Fruit fly (Drosophila melanogaster): ENCODE measurements around the gene CG14961.

The CG14961 gene

DNA sequence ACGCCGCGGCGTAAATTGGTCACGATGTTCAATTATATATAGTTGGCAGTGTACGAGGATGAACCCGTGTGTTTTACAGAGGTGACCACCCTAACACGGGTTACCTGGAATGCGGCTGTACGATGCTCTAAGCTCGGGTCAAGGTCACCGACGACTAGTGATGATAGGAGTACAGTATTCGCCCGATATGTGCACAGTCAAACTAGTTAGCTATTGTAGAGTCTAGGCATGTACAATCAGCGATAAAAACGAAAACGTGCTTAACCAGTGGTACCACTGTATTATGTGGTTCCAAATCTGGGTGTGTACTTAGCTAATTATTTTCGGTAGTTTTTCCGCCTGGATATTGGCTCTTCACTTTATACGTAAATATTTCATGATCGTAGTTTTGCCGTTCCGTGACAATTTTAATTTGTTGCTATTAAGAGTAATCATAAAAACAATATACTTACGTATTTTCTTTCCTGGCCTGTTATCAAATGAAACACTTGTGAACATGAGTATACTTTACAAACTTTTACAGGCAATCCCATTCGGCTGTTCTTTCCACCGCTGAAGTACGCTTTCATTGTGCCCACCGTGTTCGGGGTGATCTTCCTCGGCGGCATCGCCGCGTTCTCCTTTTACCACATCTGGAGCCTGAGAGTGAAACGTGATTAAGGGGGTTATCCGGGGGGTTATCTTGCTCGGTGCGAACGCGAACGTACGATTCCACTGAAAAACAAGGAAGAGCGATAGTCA is 9.7 kb upstream of the CG14961 start:
- TF ChIP-seq CG32264 (GFP tag; optimal IDR thresholded peaks at IDR 0.05), result no peak
- TF ChIP-seq Hr83 (GFP tag; optimal IDR thresholded peaks at IDR 0.05; ENCODE audit: poor library complexity, severe bottlenecking), result no peak
- peak in 1 of 2 experiments; percentile 5 for TF ChIP-seq foxo (GFP tag; optimal IDR thresholded peaks at IDR 0.05)
- TF ChIP-seq Hr78 (GFP tag; optimal IDR thresholded peaks at IDR 0.05), result no peak
- TF ChIP-seq br (GFP tag; optimal IDR thresholded peaks at IDR 0.05), result peak; percentile 28
- TF ChIP-seq woc (GFP tag; optimal IDR thresholded peaks at IDR 0.05), result no peak
- no peak for TF ChIP-seq Dfd (GFP tag; optimal IDR thresholded peaks at IDR 0.05)
- TF ChIP-seq rgr (GFP tag; optimal IDR thresholded peaks at IDR 0.05), result peak; percentile 29
- TF ChIP-seq Sp1 (GFP tag; optimal IDR thresholded peaks at IDR 0.05), result peak; percentile 1
- TF ChIP-seq Hnf4 (GFP tag; optimal IDR thresholded peaks at IDR 0.05), result no peak
- TF ChIP-seq tai (GFP tag; optimal IDR thresholded peaks at IDR 0.05), result no peak
- TF ChIP-seq Dif (GFP tag; optimal IDR thresholded peaks at IDR 0.05; ENCODE audit: partially characterized antibody), result no peak
- TF ChIP-seq HLH106 (tag; optimal IDR thresholded peaks at IDR 0.05), result no peak
- peak; percentile 1 for TF ChIP-seq Jra (GFP tag; optimal IDR thresholded peaks at IDR 0.05)
- no peak for TF ChIP-seq Rel (GFP tag; optimal IDR thresholded peaks at IDR 0.05)
- TF ChIP-seq Rel (tag; optimal IDR thresholded peaks at IDR 0.05), result peak; percentile 87
- TF ChIP-seq sv (GFP tag; optimal IDR thresholded peaks at IDR 0.05), result no peak
- no peak for TF ChIP-seq Vsx2 (GFP tag; optimal IDR thresholded peaks at IDR 0.05; ENCODE audit: partially characterized antibody)
- no peak for TF ChIP-seq jim (GFP tag; optimal IDR thresholded peaks at IDR 0.05)
- TF ChIP-seq OdsH (GFP tag; optimal IDR thresholded peaks at IDR 0.05), result no peak

DNA sequence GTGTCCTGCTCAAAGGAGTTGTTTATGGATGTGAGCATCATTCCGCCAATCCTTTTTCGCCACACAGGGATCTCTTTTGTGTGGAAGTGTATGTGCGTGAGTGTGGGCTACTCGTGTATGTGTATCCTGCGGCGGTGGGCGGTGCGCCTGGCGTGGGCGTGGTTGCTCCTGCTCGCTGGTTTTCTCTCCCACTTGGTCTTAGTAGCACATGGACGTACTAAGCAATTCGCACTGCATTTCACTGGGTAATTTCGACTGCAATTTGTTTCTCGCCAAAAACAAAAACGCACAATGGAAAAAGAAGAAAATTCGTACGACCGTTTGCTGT is 4.3 kb upstream of the CG14961 start:
- TF ChIP-seq rgr (GFP tag; optimal IDR thresholded peaks at IDR 0.05) (no peak), fru (GFP tag; optimal IDR thresholded peaks at IDR 0.05) (no peak), Hr78 (GFP tag; optimal IDR thresholded peaks at IDR 0.05) (no peak), brk (GFP tag; optimal IDR thresholded peaks at IDR 0.05) (no peak), Rel (GFP tag; optimal IDR thresholded peaks at IDR 0.05) (no peak), Rel (tag; optimal IDR thresholded peaks at IDR 0.05) (no peak), woc (GFP tag; optimal IDR thresholded peaks at IDR 0.05) (no peak), Mio (GFP tag; optimal IDR thresholded peaks at IDR 0.05) (no peak), CrebA (GFP tag; optimal IDR thresholded peaks at IDR 0.05; ENCODE audit: borderline replicate concordance) (no peak), sage (GFP tag; optimal IDR thresholded peaks at IDR 0.05) (no peak)

DNA sequence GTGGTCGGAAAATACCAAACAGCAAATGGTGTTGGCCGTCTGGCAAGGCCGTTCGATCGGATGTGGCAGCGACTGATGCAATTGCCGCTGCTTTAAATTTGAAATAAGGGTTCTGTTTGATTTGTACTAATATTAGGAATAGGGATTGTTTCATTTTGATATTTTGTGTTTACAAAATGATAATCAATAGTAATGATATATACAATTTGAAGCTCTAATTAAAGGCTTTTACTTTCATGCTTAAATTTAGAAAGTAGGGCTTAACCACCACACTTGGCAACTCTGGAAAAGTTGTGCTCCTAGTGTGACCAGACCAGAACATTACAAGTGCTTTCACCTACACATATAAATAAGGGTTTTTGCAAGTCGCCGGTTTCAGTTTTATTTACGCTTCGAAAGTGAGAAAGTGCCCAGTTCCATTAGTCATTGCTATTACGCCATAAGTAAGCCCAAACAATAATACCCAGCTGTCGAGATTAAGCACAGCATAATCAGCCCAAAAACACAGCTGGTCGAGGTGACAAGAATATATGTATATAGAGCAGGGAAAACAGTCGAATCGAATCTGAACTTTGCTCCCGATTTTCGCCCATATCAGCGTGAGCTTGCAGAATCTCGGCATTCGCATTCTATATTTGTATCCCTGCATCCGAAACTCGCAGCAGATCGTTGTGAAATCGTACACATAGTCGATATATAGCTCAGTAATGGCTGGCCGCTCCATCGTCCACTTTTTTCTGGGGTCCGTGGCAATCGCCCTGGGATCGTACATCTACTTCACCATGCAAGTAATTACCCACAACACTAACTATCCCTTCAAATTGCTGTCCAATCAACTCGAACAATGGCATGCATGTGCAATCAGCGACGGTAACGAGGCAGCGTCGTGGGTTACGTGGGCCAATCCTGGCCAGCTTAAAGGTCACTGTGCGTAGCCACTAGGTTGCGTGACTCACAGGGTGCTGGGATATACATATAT is 3.6 kb upstream of the CG14961 start, which contains the start of gene Gtpx:
Gene Gtpx (plus strand): TSS at position 341 of the 979 bp plus-strand sequence.
- TF ChIP-seq Rel (GFP tag; optimal IDR thresholded peaks at IDR 0.05), result no peak
- peak; percentile 70 for TF ChIP-seq Rel (tag; optimal IDR thresholded peaks at IDR 0.05)
- peak; percentile 37 for TF ChIP-seq psq (GFP tag; optimal IDR thresholded peaks at IDR 0.05)
- TF ChIP-seq Hnf4 (GFP tag; optimal IDR thresholded peaks at IDR 0.05), result peak; percentile 78
- peak; percentile 25 for TF ChIP-seq sv (GFP tag; optimal IDR thresholded peaks at IDR 0.05)
- TF ChIP-seq Dfd (GFP tag; optimal IDR thresholded peaks at IDR 0.05), result no peak
- no peak for TF ChIP-seq jim (GFP tag; optimal IDR thresholded peaks at IDR 0.05)
- peak; percentile 73 for TF ChIP-seq Hr83 (GFP tag; optimal IDR thresholded peaks at IDR 0.05; ENCODE audit: poor library complexity, severe bottlenecking)
- peak; percentile 66 for TF ChIP-seq h (GFP tag; optimal IDR thresholded peaks at IDR 0.05)
- TF ChIP-seq br (GFP tag; optimal IDR thresholded peaks at IDR 0.05), result peak; percentile 32
- peak; percentile 56 for TF ChIP-seq CG9705 (GFP tag; optimal IDR thresholded peaks at IDR 0.05)
- peak; percentile 47 for TF ChIP-seq Sp1 (GFP tag; optimal IDR thresholded peaks at IDR 0.05)
- TF ChIP-seq Jra (GFP tag; optimal IDR thresholded peaks at IDR 0.05), result no peak
- TF ChIP-seq foxo (GFP tag; optimal IDR thresholded peaks at IDR 0.05), result peak in 1 of 2 experiments; percentile 68
- peak; percentile 76 for TF ChIP-seq Myc (optimal IDR thresholded peaks at IDR 0.05)
- peak; percentile 35 for TF ChIP-seq fru (GFP tag; optimal IDR thresholded peaks at IDR 0.05)
- TF ChIP-seq HLH106 (tag; optimal IDR thresholded peaks at IDR 0.05), result peak; percentile 59
- peak; percentile 57 for TF ChIP-seq ey (GFP tag; optimal IDR thresholded peaks at IDR 0.05)
- peak; percentile 43 for TF ChIP-seq rgr (GFP tag; optimal IDR thresholded peaks at IDR 0.05)
- TF ChIP-seq CrebA (GFP tag; optimal IDR thresholded peaks at IDR 0.05; ENCODE audit: borderline replicate concordance), result no peak

DNA sequence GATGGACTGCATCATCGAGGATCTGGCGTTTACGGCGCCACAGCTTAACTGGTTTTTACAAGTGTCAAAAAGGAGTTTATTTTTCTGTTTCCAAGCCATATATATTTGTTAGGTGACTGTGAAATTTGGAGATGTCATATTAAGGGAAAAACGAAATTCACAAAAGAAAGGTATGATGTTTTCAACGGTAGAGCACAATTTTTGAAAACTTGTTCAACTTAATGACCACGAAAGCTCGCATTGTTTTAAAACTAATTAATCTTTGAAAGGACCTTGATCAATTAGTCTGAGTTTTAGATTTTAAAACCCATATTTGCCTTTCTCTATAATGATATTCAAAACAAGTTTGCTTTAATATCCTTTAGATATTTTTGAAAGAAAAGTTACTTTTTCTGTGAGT is 1.1 kb upstream of the CG14961 start, which contains the start of gene Strip:
Gene Strip (minus strand): TSS at position 101 of the 400 bp plus-strand sequence.
- TF ChIP-seq Hr83 (GFP tag; optimal IDR thresholded peaks at IDR 0.05; ENCODE audit: poor library complexity, severe bottlenecking) (no peak), pan (optimal IDR thresholded peaks at IDR 0.05) (no peak), woc (GFP tag; optimal IDR thresholded peaks at IDR 0.05) (no peak), Dif (GFP tag; optimal IDR thresholded peaks at IDR 0.05; ENCODE audit: partially characterized antibody) (no peak), Mio (GFP tag; optimal IDR thresholded peaks at IDR 0.05) (no peak), Jra (GFP tag; optimal IDR thresholded peaks at IDR 0.05) (no peak), dl (GFP tag; optimal IDR thresholded peaks at IDR 0.05; ENCODE audit: insufficient read depth in 1 of 2, partially characterized antibody in 2 of 2) (no peak), h (GFP tag; optimal IDR thresholded peaks at IDR 0.05) (no peak), Vsx2 (GFP tag; optimal IDR thresholded peaks at IDR 0.05; ENCODE audit: partially characterized antibody) (no peak), Sp1 (GFP tag; optimal IDR thresholded peaks at IDR 0.05) (no peak), lola (GFP tag; optimal IDR thresholded peaks at IDR 0.05) (no peak), GATAd (GFP tag; optimal IDR thresholded peaks at IDR 0.05) (no peak), br (GFP tag; optimal IDR thresholded peaks at IDR 0.05) (no peak), CrebA (GFP tag; optimal IDR thresholded peaks at IDR 0.05; ENCODE audit: borderline replicate concordance) (no peak), Abd-B (GFP tag; optimal IDR thresholded peaks at IDR 0.05) (no peak), dmrt93B (GFP tag; optimal IDR thresholded peaks at IDR 0.05) (no peak), psq (GFP tag; optimal IDR thresholded peaks at IDR 0.05) (no peak), N (GFP tag; optimal IDR thresholded peaks at IDR 0.05) (no peak), Hr78 (GFP tag; optimal IDR thresholded peaks at IDR 0.05) (no peak)

Data from whole organism, wandering third instar larva.